Fruit fly (Drosophila melanogaster) whole organism, pupa: ENCODE measurements around the gene Torsin.

Experiments used
- CG10348 ChIP-seq: fragments of 200-800 bp; sonication (Bioruptor generic); IDR thresholded peaks from 2 replicates; pipeline ENCODE4 v1.3.6; 2022; ENCODE audit warnings: missing biosample characterization, missing genetic modification characterization
- CG12605 ChIP-seq: fragments of 200-800 bp; sonication (Bioruptor generic); IDR thresholded peaks from 2 replicates; pipeline ENCODE4 v1.3.6; 2022; ENCODE audit warnings: missing biosample characterization, missing genetic modification characterization
- CG13204 ChIP-seq: fragments of 200-800 bp; sonication (Bioruptor generic); optimal IDR thresholded peaks from 2 replicates; lab custom pipeline; 2018; ENCODE audit warnings: missing biosample characterization, mild to moderate bottlenecking, missing genetic modification characterization, moderate library complexity
- CG14655 ChIP-seq: fragments of 200-800 bp; sonication (Bioruptor generic); optimal IDR thresholded peaks from 3 replicates; lab custom pipeline; 2017; ENCODE audit warnings: mild to moderate bottlenecking, missing biosample characterization, missing genetic modification reagents, missing genetic modification characterization
- CG15710 ChIP-seq: fragments of 200-800 bp; sonication (Bioruptor generic); optimal IDR thresholded peaks from 2 replicates; lab custom pipeline; 2018; ENCODE audit warnings: missing biosample characterization, mild to moderate bottlenecking, missing genetic modification characterization, moderate library complexity
- CG17806 ChIP-seq: fragments of 200-800 bp; sonication (Bioruptor generic); optimal IDR thresholded peaks from 2 replicates; lab custom pipeline; 2018; ENCODE audit warnings: missing biosample characterization, mild to moderate bottlenecking, missing genetic modification characterization, moderate library complexity
- CG32121 ChIP-seq: fragments of 200-800 bp; sonication (Bioruptor generic); IDR thresholded peaks from 2 replicates; pipeline ENCODE4 v1.3.6; 2022; ENCODE audit warnings: missing biosample characterization, missing genetic modification characterization
- CG34367 ChIP-seq: fragments of 200-800 bp; sonication (Bioruptor generic); optimal IDR thresholded peaks from 2 replicates; lab custom pipeline; 2018; ENCODE audit warnings: missing biosample characterization, mild to moderate bottlenecking, missing genetic modification characterization
- CG4496 ChIP-seq: fragments of 200-800 bp; sonication (Bioruptor generic); IDR thresholded peaks from 3 replicates; pipeline ENCODE4 v1.3.6; 2022; ENCODE audit warnings: missing biosample characterization, missing genetic modification characterization
- CG8159 ChIP-seq: fragments of 200-800 bp; sonication (Bioruptor generic); optimal IDR thresholded peaks from 3 replicates; lab custom pipeline; 2018; ENCODE audit warnings: missing biosample characterization, mild to moderate bottlenecking, missing genetic modification characterization, moderate library complexity
- CG8301 ChIP-seq: fragments of 200-800 bp; sonication (Bioruptor generic); optimal IDR thresholded peaks from 2 replicates; lab custom pipeline; 2018; ENCODE audit warnings: missing biosample characterization, mild to moderate bottlenecking, missing genetic modification characterization
- CG9948 ChIP-seq: fragments of 200-800 bp; sonication (Bioruptor generic); optimal IDR thresholded peaks from 2 replicates; lab custom pipeline; 2018; ENCODE audit warnings: missing biosample characterization, mild to moderate bottlenecking, missing genetic modification characterization, moderate library complexity
- D1 ChIP-seq: fragments of 200-800 bp; sonication (Bioruptor generic); optimal IDR thresholded peaks from 2 replicates; lab custom pipeline; 2018; ENCODE audit warnings: missing biosample characterization, mild to moderate bottlenecking, missing genetic modification characterization, moderate library complexity
- EcR ChIP-seq: fragments of 200-800 bp; sonication (Bioruptor generic); optimal IDR thresholded peaks from 3 replicates; lab custom pipeline; 2019; ENCODE audit warnings: missing biosample characterization, missing genetic modification characterization, mild to moderate bottlenecking, moderate library complexity, missing genetic modification reagents
- Ets98B ChIP-seq: fragments of 200-800 bp; sonication (Bioruptor generic); IDR thresholded peaks from 2 replicates; pipeline ENCODE4 v1.3.6; 2022; ENCODE audit warnings: missing biosample characterization, missing genetic modification characterization
- Pif1A ChIP-seq: fragments of 200-800 bp; sonication (Bioruptor generic); optimal IDR thresholded peaks from 3 replicates; lab custom pipeline; 2016; ENCODE audit warnings: missing biosample characterization, missing genetic modification characterization
- Pif1B ChIP-seq: fragments of 200-800 bp; sonication (Bioruptor generic); optimal IDR thresholded peaks from 3 replicates; lab custom pipeline; 2016; ENCODE audit warnings: missing biosample characterization, missing genetic modification characterization
- Snoo ChIP-seq: fragments of 200-800 bp; sonication (Bioruptor generic); optimal IDR thresholded peaks from 3 replicates; lab custom pipeline; 2017; ENCODE audit warnings: missing biosample characterization, mild to moderate bottlenecking, missing genetic modification characterization, inconsistent platforms
- fd96Ca ChIP-seq: fragments of 200-800 bp; sonication (Bioruptor generic); IDR thresholded peaks from 3 replicates; pipeline ENCODE4 v1.3.6; 2022; ENCODE audit warnings: missing biosample characterization, missing genetic modification characterization
- gl ChIP-seq: fragments of 200-800 bp; sonication (Bioruptor generic); optimal IDR thresholded peaks from 2 replicates; lab custom pipeline; 2018; ENCODE audit warnings: missing biosample characterization, mild to moderate bottlenecking, missing genetic modification characterization
- rn ChIP-seq: fragments of 200-800 bp; sonication (Bioruptor generic); IDR thresholded peaks from 2 replicates; pipeline ENCODE4 v1.3.6; 2022; ENCODE audit warnings: missing biosample characterization, missing genetic modification characterization

Gene Torsin

DNA sequence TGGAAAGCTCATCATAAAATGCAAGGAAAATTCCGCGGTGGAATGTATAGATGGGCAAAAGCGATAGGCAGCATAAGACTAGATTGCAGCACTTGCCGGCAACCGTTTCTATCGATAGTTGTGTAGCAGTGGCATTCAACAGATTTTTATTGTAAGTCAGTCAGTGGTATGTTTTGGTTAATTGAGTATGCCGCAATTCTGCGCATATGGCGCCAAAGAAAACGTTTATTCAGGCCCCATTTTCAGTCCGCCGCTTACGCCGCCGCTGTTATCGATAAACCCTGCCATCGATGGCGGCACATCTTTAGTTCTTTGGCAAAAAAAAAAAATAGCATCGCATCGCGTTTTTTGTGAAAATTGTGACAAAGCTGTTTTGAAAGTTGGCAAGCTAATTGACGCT is at the start of gene Torsin, which contains the start of gene Cbp80:
Gene Torsin, minus strand, starts transcription at position 282 of the 400 bp plus-strand sequence.
Gene Cbp80, plus strand, starts transcription at position 265 of the 400 bp plus-strand sequence.
- TF ChIP-seq CG17806 (no peak), fd96Ca (0 out of 3 replicates have a peak, but pooled peaks have one; percentile 23), CG32121 (GFP tag; lab: Robert Waterston, UW) (0 out of 2 replicates have a peak, but pooled peaks have one; percentile 24)

DNA sequence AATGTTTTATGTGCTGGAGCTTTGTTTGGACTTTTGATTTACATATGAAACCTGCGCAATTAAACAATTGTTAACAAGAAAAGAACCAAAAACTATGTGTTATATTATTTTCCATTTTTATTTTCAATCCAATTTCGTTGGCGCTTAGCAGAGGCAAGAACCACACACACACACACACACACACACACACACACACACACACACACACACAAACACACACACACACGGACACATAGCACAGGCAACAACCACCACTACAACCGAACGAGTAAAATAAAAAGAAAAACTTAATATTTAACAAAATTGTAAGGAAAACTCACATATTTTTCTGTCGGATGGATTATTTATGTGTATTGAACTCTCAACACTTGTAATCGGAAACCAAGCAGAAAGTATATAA is 49.5 kb upstream of the Torsin start:
- TF ChIP-seq CG14655 (GFP tag; lab: Kevin White, UChicago) (no peak), CG15710 (tag; lab: Kevin White, UChicago) (no peak), CG12605 (GFP tag; lab: Robert Waterston, UW) (no peak), rn (GFP tag; lab: Robert Waterston, UW) (no peak), fd96Ca (no peak), D1 (tag; lab: Kevin White, UChicago) (no peak), CG4496 (GFP tag; lab: Robert Waterston, UW) (no peak), CG32121 (GFP tag; lab: Robert Waterston, UW) (no peak), Snoo (tag; lab: Kevin White, UChicago) (no peak), CG8159 (tag; lab: Kevin White, UChicago) (no peak), CG10348 (no peak), CG8301 (tag; lab: Kevin White, UChicago) (no peak), CG9948 (tag; lab: Kevin White, UChicago) (no peak), Ets98B (GFP tag; lab: Robert Waterston, UW) (no peak), Pif1B (GFP tag; lab: Kevin White, UChicago) (no peak), Pif1A (GFP tag; lab: Kevin White, UChicago) (no peak), gl (tag; lab: Kevin White, UChicago) (no peak), CG34367 (tag; lab: Kevin White, UChicago) (no peak), EcR (GFP tag; lab: Kevin White, UChicago) (no peak), CG17806 (no peak)

DNA sequence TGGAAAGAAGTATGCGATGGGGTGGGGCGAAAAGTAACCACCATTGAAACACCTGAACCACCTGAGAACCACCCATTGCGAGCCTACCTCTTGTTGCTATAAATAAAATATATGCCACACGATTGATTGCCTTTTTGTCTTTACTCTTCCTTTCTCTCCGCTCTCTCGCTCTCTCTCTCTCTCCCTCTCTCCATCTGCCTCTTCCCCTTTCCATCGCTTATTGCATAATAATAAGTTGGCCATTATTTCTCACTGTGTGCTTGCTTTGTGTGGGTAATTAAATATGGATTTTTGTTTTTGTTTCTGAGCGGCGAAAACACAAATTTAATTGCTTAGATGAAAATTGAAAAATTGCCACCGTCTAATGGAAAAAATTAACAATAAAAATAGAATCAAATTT is 44.3 kb upstream of the Torsin start:
- TF ChIP-seq CG12605 (GFP tag; lab: Robert Waterston, UW) (no peak), Pif1B (GFP tag; lab: Kevin White, UChicago) (no peak), CG34367 (tag; lab: Kevin White, UChicago) (no peak), CG4496 (GFP tag; lab: Robert Waterston, UW) (no peak), CG8301 (tag; lab: Kevin White, UChicago) (no peak), CG17806 (no peak), CG14655 (GFP tag; lab: Kevin White, UChicago) (no peak), CG9948 (tag; lab: Kevin White, UChicago) (no peak), Ets98B (GFP tag; lab: Robert Waterston, UW) (no peak), CG8159 (tag; lab: Kevin White, UChicago) (no peak), CG15710 (tag; lab: Kevin White, UChicago) (no peak), CG13204 (GFP tag; lab: Kevin White, UChicago) (no peak), D1 (tag; lab: Kevin White, UChicago) (no peak)

DNA sequence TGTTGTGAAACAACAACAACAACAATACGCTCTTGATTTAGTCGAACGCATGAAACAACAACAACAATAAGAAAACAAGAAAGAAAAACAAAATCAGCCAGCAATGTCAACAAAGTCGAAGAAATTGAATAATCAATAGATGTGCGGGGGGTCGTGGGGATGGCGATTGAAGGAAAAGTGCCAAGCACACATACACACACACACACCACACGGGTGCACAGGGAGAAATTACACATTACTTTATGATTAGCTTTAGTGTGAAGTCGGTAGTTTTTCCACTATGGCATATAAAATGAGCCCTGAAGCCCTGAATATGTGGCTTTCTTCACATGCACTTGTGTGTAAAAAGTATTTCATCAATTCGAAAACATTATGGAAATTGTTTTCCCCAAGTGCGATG is 43.1 kb upstream of the Torsin start:
- TF ChIP-seq Pif1B (GFP tag; lab: Kevin White, UChicago) (no peak), CG15710 (tag; lab: Kevin White, UChicago) (no peak), CG14655 (GFP tag; lab: Kevin White, UChicago) (no peak), CG17806 (no peak), Pif1A (GFP tag; lab: Kevin White, UChicago) (no peak), CG32121 (GFP tag; lab: Robert Waterston, UW) (no peak)

DNA sequence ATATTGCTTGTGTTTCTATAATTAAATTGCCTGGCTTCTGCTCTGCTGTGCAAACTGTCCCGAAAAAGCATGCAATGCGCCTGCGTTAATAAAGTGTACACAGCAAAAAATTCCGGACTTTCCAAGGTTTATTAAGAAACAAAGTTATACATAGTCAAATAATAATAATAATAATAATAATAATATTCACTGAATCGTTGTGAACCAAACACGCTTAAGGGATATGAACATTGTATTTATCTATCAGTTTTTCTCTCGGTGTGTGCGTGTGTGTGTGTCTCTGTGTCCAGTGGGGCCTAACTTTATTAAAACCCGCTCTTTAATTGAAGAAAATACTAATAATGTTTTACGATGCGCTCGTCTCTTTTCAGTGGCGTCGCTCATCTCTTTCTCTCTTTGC is 41.4 kb upstream of the Torsin start:
- TF ChIP-seq CG14655 (GFP tag; lab: Kevin White, UChicago) (peak; percentile 53), CG10348 (no peak), Ets98B (GFP tag; lab: Robert Waterston, UW) (0 out of 2 replicates have a peak, but pooled peaks have one; percentile 13), Snoo (tag; lab: Kevin White, UChicago) (no peak), rn (GFP tag; lab: Robert Waterston, UW) (no peak), CG15710 (tag; lab: Kevin White, UChicago) (peak; percentile 48), Pif1B (GFP tag; lab: Kevin White, UChicago) (no peak), gl (tag; lab: Kevin White, UChicago) (no peak), CG17806 (peak; percentile 44), CG34367 (tag; lab: Kevin White, UChicago) (peak; percentile 32), EcR (GFP tag; lab: Kevin White, UChicago) (no peak), CG32121 (GFP tag; lab: Robert Waterston, UW) (no peak), Pif1A (GFP tag; lab: Kevin White, UChicago) (no peak), CG8301 (tag; lab: Kevin White, UChicago) (peak; percentile 37), D1 (tag; lab: Kevin White, UChicago) (no peak), fd96Ca (no peak), CG13204 (GFP tag; lab: Kevin White, UChicago) (no peak), CG12605 (GFP tag; lab: Robert Waterston, UW) (peak; percentile 46; the same call in 1 of the 2 replicates), CG4496 (GFP tag; lab: Robert Waterston, UW) (peak; percentile 46; the same call in 2 of the 3 replicates), CG8159 (tag; lab: Kevin White, UChicago) (peak; percentile 56), CG9948 (tag; lab: Kevin White, UChicago) (peak; percentile 45)

DNA sequence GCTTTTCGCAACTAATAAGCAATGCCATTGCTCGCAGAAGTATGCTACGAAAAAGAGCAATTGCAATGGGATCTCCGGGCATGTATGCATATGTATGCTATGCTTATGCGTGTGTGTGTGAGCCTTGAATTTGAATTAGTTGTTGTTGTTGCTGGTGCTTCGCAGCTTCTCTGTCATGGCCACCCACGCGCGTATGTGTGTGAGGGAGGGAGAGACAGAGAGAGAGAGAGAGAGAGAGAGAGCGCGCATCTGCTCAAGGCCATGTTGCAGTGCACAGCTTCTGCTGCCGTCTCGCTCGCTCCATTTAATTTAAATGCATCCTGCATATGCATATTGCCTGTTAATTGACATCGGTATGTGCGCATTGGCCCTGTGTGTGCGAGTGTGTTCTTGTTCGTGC is 40.9 kb upstream of the Torsin start:
- TF ChIP-seq CG10348 (no peak), CG14655 (GFP tag; lab: Kevin White, UChicago) (no peak), CG12605 (GFP tag; lab: Robert Waterston, UW) (no peak), CG34367 (tag; lab: Kevin White, UChicago) (no peak), CG8301 (tag; lab: Kevin White, UChicago) (no peak), EcR (GFP tag; lab: Kevin White, UChicago) (no peak), fd96Ca (no peak), CG15710 (tag; lab: Kevin White, UChicago) (no peak), CG32121 (GFP tag; lab: Robert Waterston, UW) (no peak), D1 (tag; lab: Kevin White, UChicago) (no peak), CG9948 (tag; lab: Kevin White, UChicago) (no peak), Snoo (tag; lab: Kevin White, UChicago) (no peak), gl (tag; lab: Kevin White, UChicago) (no peak), CG4496 (GFP tag; lab: Robert Waterston, UW) (no peak), Ets98B (GFP tag; lab: Robert Waterston, UW) (no peak), CG8159 (tag; lab: Kevin White, UChicago) (no peak), CG17806 (no peak), rn (GFP tag; lab: Robert Waterston, UW) (no peak)
